Fruit fly (Drosophila melanogaster): ENCODE measurements around the gene Naa60.

Naa60 gene

DNA sequence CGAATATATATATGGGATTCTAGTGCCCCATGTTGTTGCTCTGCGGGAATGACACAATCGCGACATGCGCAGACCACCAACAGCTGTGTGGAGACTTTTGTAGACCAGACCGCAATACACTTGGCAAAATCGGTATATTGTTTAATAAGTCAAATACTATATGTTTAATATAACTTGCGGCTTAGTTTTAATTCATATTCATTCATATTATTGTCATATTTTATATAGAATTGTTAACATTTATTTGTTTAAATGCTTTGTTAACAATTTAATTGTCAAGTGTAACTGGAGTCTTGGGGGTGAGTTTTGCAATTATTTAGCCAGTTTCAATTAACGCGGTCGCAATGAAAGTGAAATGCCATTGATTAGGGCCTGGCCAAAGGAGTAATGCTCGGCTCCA, 12.9 kb downstream of the Naa60 start (continued):
- TF ChIP-seq spab (GFP tag; optimal IDR thresholded peaks at IDR 0.05): no peak
- peak; percentile 44 for TF ChIP-seq CG32006 (GFP tag; optimal IDR thresholded peaks at IDR 0.05)
- no peak for TF ChIP-seq Eip93F (GFP tag; optimal IDR thresholded peaks at IDR 0.05)
- peak; percentile 10 for TF ChIP-seq CG4318 (GFP tag; optimal IDR thresholded peaks at IDR 0.05)
- peak; percentile 35 for TF ChIP-seq topi (GFP tag; optimal IDR thresholded peaks at IDR 0.05)
- no peak for TF ChIP-seq fkh (GFP tag; optimal IDR thresholded peaks at IDR 0.05)
- peak; percentile 34 for TF ChIP-seq CG10631 (GFP tag; optimal IDR thresholded peaks at IDR 0.05)
- peak; percentile 54 for TF ChIP-seq CG3919 (GFP tag; optimal IDR thresholded peaks at IDR 0.05)
- TF ChIP-seq CG11762 (GFP tag; optimal IDR thresholded peaks at IDR 0.05; ENCODE audit: insufficient read depth): no peak
- TF ChIP-seq acj6 (GFP tag; optimal IDR thresholded peaks at IDR 0.05): peak; percentile 24
- peak; percentile 19 for TF ChIP-seq CG6792 (GFP tag; optimal IDR thresholded peaks at IDR 0.05)
- TF ChIP-seq CG6276 (GFP tag; optimal IDR thresholded peaks at IDR 0.05): peak; percentile 9
- TF ChIP-seq Ets96B (tag; optimal IDR thresholded peaks at IDR 0.05): peak; percentile 51
- peak; percentile 18 for TF ChIP-seq lz (GFP tag; optimal IDR thresholded peaks at IDR 0.05)
- peak; percentile 46; the same call in 1 of the 3 replicates for TF ChIP-seq CG6163 (GFP tag; IDR thresholded peaks at IDR 0.05)
- no peak for TF ChIP-seq ss (GFP tag; optimal IDR thresholded peaks at IDR 0.05)
- TF ChIP-seq Hr4 (GFP tag; optimal IDR thresholded peaks at IDR 0.05): peak; percentile 41
- peak; percentile 20 for TF ChIP-seq CG6808 (GFP tag; optimal IDR thresholded peaks at IDR 0.05)
- TF ChIP-seq Blimp-1 (GFP tag; optimal IDR thresholded peaks at IDR 0.05): peak; percentile 47
- TF ChIP-seq net (GFP tag; optimal IDR thresholded peaks at IDR 0.05): no peak
- TF ChIP-seq dac (GFP tag; optimal IDR thresholded peaks at IDR 0.05): no peak
- TF ChIP-seq CG9139 (GFP tag; optimal IDR thresholded peaks at IDR 0.05): no peak
- TF ChIP-seq CG10669 (GFP tag; optimal IDR thresholded peaks at IDR 0.05): peak; percentile 40
- TF ChIP-seq Eip78C (GFP tag): peak; percentile 76
- no peak for TF ChIP-seq CG11294 (GFP tag; IDR thresholded peaks at IDR 0.05)
- TF ChIP-seq Ets21C (GFP tag; optimal IDR thresholded peaks at IDR 0.05): no peak
- TF ChIP-seq fd85E (GFP tag; optimal IDR thresholded peaks at IDR 0.05): no peak

DNA sequence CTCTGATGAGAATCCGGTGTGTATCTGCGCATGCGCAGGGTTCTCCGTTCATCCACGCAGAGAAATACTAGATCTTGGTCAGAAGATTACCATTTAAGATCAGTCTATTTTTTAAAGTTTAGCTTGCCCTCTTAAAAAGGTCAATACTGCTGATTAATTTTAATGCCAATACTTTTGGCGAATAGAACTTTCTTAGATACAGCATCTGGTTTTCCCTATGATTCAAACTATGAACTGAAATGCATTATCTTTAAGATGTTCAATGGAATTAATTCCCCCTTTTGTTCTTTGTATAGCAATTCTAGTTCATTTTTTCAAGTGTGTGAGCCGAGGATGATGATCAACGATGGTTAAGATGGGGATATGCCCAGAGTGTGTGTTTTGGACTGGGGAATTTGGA, 15.6 kb downstream of the Naa60 start:
- TF ChIP-seq CG1621 (tag; optimal IDR thresholded peaks at IDR 0.05) (no peak), CG11294 (GFP tag; IDR thresholded peaks at IDR 0.05) (no peak), CG32006 (GFP tag; optimal IDR thresholded peaks at IDR 0.05) (peak; percentile 47), dac (GFP tag; optimal IDR thresholded peaks at IDR 0.05) (no peak), CG6163 (GFP tag; IDR thresholded peaks at IDR 0.05) (peak; percentile 42; the same call in 1 of the 3 replicates), Hr39 (GFP tag; optimal IDR thresholded peaks at IDR 0.05) (peak; percentile 42), fd59A (GFP tag; optimal IDR thresholded peaks at IDR 0.05) (peak; percentile 28), CG8632 (GFP tag; optimal IDR thresholded peaks at IDR 0.05) (no peak), Eip93F (GFP tag; optimal IDR thresholded peaks at IDR 0.05) (no peak), dsx (GFP tag; optimal IDR thresholded peaks at IDR 0.05; ENCODE audit: poor library complexity, severe bottlenecking) (peak; percentile 41), CG6792 (GFP tag; optimal IDR thresholded peaks at IDR 0.05) (peak; percentile 3), CG10669 (GFP tag; optimal IDR thresholded peaks at IDR 0.05) (peak; percentile 79), Lpt (GFP tag; optimal IDR thresholded peaks at IDR 0.05) (peak; percentile 35), Ets96B (tag; optimal IDR thresholded peaks at IDR 0.05) (peak; percentile 76), net (GFP tag; optimal IDR thresholded peaks at IDR 0.05) (peak; percentile 10), Sox102F (GFP tag; optimal IDR thresholded peaks at IDR 0.05) (peak; percentile 55), CG34406 (GFP tag; optimal IDR thresholded peaks at IDR 0.05) (no peak), CG7368 (GFP tag; optimal IDR thresholded peaks at IDR 0.05) (peak; percentile 43), CG10631 (GFP tag; optimal IDR thresholded peaks at IDR 0.05) (peak; percentile 62), Eip78C (GFP tag) (peak; percentile 82), CG3032 (tag; optimal IDR thresholded peaks at IDR 0.05) (peak; percentile 83), CG11902 (GFP tag; optimal IDR thresholded peaks at IDR 0.05) (peak; percentile 31), Sox14 (GFP tag; optimal IDR thresholded peaks at IDR 0.05) (peak; percentile 60), svp (GFP tag) (peak; percentile 76), Ets21C (GFP tag; optimal IDR thresholded peaks at IDR 0.05) (peak; percentile 37), CG16779 (tag; optimal IDR thresholded peaks at IDR 0.05) (no peak), ss (GFP tag; optimal IDR thresholded peaks at IDR 0.05) (peak; percentile 33 to 37), spab (GFP tag; optimal IDR thresholded peaks at IDR 0.05) (peak; percentile 20), acj6 (GFP tag; optimal IDR thresholded peaks at IDR 0.05) (peak; percentile 33), cyc (GFP tag; optimal IDR thresholded peaks at IDR 0.05) (peak; percentile 82), salr (GFP tag; optimal IDR thresholded peaks at IDR 0.05) (peak in 1 of 2 experiments; percentile 69), Met (GFP tag; optimal IDR thresholded peaks at IDR 0.05) (peak; percentile 69), CG4318 (GFP tag; optimal IDR thresholded peaks at IDR 0.05) (no peak), pdm3 (GFP tag; optimal IDR thresholded peaks at IDR 0.05) (peak; percentile 28), Gug (GFP tag; IDR thresholded peaks at IDR 0.05) (no peak), CG11762 (GFP tag; optimal IDR thresholded peaks at IDR 0.05; ENCODE audit: insufficient read depth) (peak; percentile 53), esn (GFP tag; optimal IDR thresholded peaks at IDR 0.05) (peak; percentile 67)

Measured in whole organism, prepupa.